Worm (Caenorhabditis elegans) whole organism, early embryonic: Measurements from ENCODE around the gene Y61A9LA.7.

ENCODE experiments used
- ceh-36 ChIP-seq: sonication (generic microtip); optimal IDR thresholded peaks from 2 replicates; lab custom pipeline; 2016; ENCODE audit warnings: missing genetic modification characterization, inconsistent platforms, missing compliant biosample characterization
- flt-1 ChIP-seq: fragments of 200-800 bp; sonication (Bioruptor generic); IDR thresholded peaks from 2 replicates; pipeline ENCODE4 v1.3.6; 2022; ENCODE audit warnings: missing genetic modification characterization, missing compliant biosample characterization
- hnd-1 ChIP-seq: sonication (generic microtip); optimal IDR thresholded peaks from 2 replicates; lab custom pipeline; 2016; ENCODE audit warnings: missing genetic modification characterization, missing compliant biosample characterization
- sea-1 ChIP-seq: fragments of 200-800 bp; sonication (Bioruptor generic); conservative IDR thresholded peaks from 2 replicates; pipeline ENCODE4 v1.3.6; 2022; ENCODE audit warnings: missing genetic modification characterization, missing compliant biosample characterization
- tbx-11 ChIP-seq: fragments of 200-800 bp; sonication (Bioruptor generic); IDR thresholded peaks from 2 replicates; pipeline ENCODE4 v1.3.6; 2022; ENCODE audit warnings: missing genetic modification characterization, missing compliant biosample characterization

DNA sequence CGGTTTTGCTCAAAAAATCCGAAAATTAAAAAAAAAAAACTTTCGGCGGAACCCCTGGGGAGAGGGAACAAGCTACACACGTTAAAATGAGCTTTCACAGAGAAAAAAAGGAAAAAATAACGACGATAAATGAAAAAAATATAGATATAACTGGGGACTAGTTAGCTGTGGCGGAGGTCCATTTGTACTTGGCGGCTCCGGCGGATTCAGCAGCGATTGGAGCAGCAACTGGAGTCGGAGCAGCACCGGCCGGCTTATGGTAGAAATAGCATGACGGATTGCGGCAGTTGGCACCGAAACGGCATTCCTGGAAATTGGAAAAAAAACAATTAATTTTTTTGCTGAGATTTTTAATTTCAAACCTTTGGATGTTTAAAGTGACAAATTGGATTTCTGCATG is 2.9 kb upstream of the Y61A9LA.7 start:
- TF ChIP-seq tbx-11 (GFP tag; lab: Robert Waterston, UW) (no peak), sea-1 (GFP tag; lab: Robert Waterston, UW) (no peak), flt-1 (GFP tag; lab: Robert Waterston, UW) (no peak), hnd-1 (tag; lab: Kevin White, UChicago) (no peak), ceh-36 (tag; lab: Kevin White, UChicago) (no peak)
